Worm (Caenorhabditis elegans) whole organism, L3 larva: ENCODE data around the gene Y66D12A.30.

Source experiments
- R02D3.7 ChIP-seq: fragments of 150-350 bp; optimal IDR thresholded peaks from 2 replicates; lab custom pipeline; 2014; ENCODE audit warnings: missing biosample characterization, missing genetic modification characterization
- ZK546.5 ChIP-seq: sonication (generic microtip); optimal IDR thresholded peaks from 2 replicates; lab custom pipeline; 2017; ENCODE audit warnings: missing biosample characterization, missing genetic modification characterization
- ama-1 ChIP-seq: fragments of 150-350 bp; optimal IDR thresholded peaks from 2 replicates; lab custom pipeline; 2018
- ceh-28 ChIP-seq: fragments of 150-350 bp; optimal IDR thresholded peaks from 2 replicates; lab custom pipeline; 2014; ENCODE audit warnings: missing biosample characterization, missing genetic modification reagents, missing genetic modification characterization
- ceh-82 ChIP-seq: fragments of 150-350 bp; optimal IDR thresholded peaks from 2 replicates; lab custom pipeline; 2014; ENCODE audit warnings: missing biosample characterization, missing genetic modification characterization
- ceh-9 ChIP-seq: sonication (generic microtip); optimal IDR thresholded peaks from 2 replicates; lab custom pipeline; 2018; ENCODE audit warnings: missing biosample characterization, missing genetic modification characterization
- daf-12 ChIP-seq: fragments of 150-350 bp; optimal IDR thresholded peaks from 2 replicates; lab custom pipeline; 2014; ENCODE audit warnings: missing biosample characterization, missing genetic modification reagents, missing genetic modification characterization
- egl-27 ChIP-seq: sonication (generic microtip); optimal IDR thresholded peaks from 4 replicates; lab custom pipeline; 2017; ENCODE audit warnings: missing biosample characterization, missing genetic modification reagents, missing genetic modification characterization
- elt-1 ChIP-seq: fragments of 150-350 bp; optimal IDR thresholded peaks from 2 replicates; lab custom pipeline; 2014; ENCODE audit warnings: missing biosample characterization, missing genetic modification characterization
- elt-2 ChIP-seq: sonication (generic microtip); optimal IDR thresholded peaks from 2 replicates; lab custom pipeline; 2016; ENCODE audit warnings: missing genetic modification reagents, mild to moderate bottlenecking, missing genetic modification characterization, missing compliant biosample characterization
- elt-3 ChIP-seq, 3 experiments: fragments of 150-350 bp in 1 of 3; sonication (generic microtip) in 2 of 3; optimal IDR thresholded peaks; 2 replicates in 2 of 3; 4 replicates in 1 of 3; lab custom pipeline; 2014 to 2017; ENCODE audit warnings: missing biosample characterization in 3 of 3, missing genetic modification characterization in 3 of 3
- eor-1 ChIP-seq, 2 experiments: fragments of 150-350 bp; optimal IDR thresholded peaks; 2 replicates each; lab custom pipeline; 2014 to 2018; ENCODE audit warnings: missing biosample characterization in 2 of 2, missing genetic modification characterization in 2 of 2
- fkh-10 ChIP-seq: sonication (generic microtip); optimal IDR thresholded peaks from 2 replicates; lab custom pipeline; 2017; ENCODE audit warnings: missing biosample characterization, missing genetic modification reagents, missing genetic modification characterization
- fkh-2 ChIP-seq: fragments of 150-350 bp; optimal IDR thresholded peaks from 2 replicates; lab custom pipeline; 2014; ENCODE audit warnings: missing biosample characterization, missing genetic modification reagents, missing genetic modification characterization
- fos-1 ChIP-seq: fragments of 150-350 bp; optimal IDR thresholded peaks from 2 replicates; lab custom pipeline; 2014; ENCODE audit warnings: missing biosample characterization, missing genetic modification characterization
- hmg-11 ChIP-seq: sonication (generic microtip); optimal IDR thresholded peaks from 2 replicates; lab custom pipeline; 2016; ENCODE audit warnings: missing genetic modification characterization, missing compliant biosample characterization
- jun-1 ChIP-seq: fragments of 150-350 bp; optimal IDR thresholded peaks from 2 replicates; lab custom pipeline; 2014; ENCODE audit warnings: missing biosample characterization, missing genetic modification reagents, missing genetic modification characterization
- lin-15B ChIP-seq: fragments of 150-350 bp; optimal IDR thresholded peaks from 2 replicates; lab custom pipeline; 2014; ENCODE audit warnings: missing biosample characterization, missing genetic modification characterization
- lin-39 ChIP-seq: fragments of 150-350 bp; optimal IDR thresholded peaks from 2 replicates; lab custom pipeline; 2018; ENCODE audit warnings: missing biosample characterization, missing genetic modification reagents, missing genetic modification characterization
- lsy-12 ChIP-seq: sonication (generic microtip); optimal IDR thresholded peaks from 2 replicates; lab custom pipeline; 2016; ENCODE audit warnings: mild to moderate bottlenecking, missing genetic modification characterization, missing compliant biosample characterization
- mdl-1 ChIP-seq: fragments of 150-350 bp; optimal IDR thresholded peaks from 2 replicates; lab custom pipeline; 2014; ENCODE audit warnings: missing biosample characterization, missing genetic modification characterization
- nfya-1 ChIP-seq: sonication (generic microtip); optimal IDR thresholded peaks from 2 replicates; lab custom pipeline; 2017; ENCODE audit warnings: missing genetic modification characterization, mild to moderate bottlenecking, missing compliant biosample characterization, antibody characterized with exemption, moderate library complexity; ENCODE audit not compliant: insufficient read depth
- nhr-11 ChIP-seq: fragments of 150-350 bp; optimal IDR thresholded peaks from 2 replicates; lab custom pipeline; 2014; ENCODE audit warnings: missing biosample characterization, missing genetic modification characterization
- nhr-12 ChIP-seq: fragments of 150-350 bp; optimal IDR thresholded peaks from 2 replicates; lab custom pipeline; 2014; ENCODE audit warnings: missing biosample characterization, missing genetic modification characterization
- nhr-23 ChIP-seq: fragments of 150-350 bp; optimal IDR thresholded peaks from 2 replicates; lab custom pipeline; 2014; ENCODE audit warnings: missing biosample characterization, missing genetic modification reagents, missing genetic modification characterization
- nhr-25 ChIP-seq: sonication (generic microtip); optimal IDR thresholded peaks from 2 replicates; lab custom pipeline; 2017; ENCODE audit warnings: missing biosample characterization, missing genetic modification characterization
- nhr-28 ChIP-seq: fragments of 150-350 bp; optimal IDR thresholded peaks from 2 replicates; lab custom pipeline; 2014; ENCODE audit warnings: missing biosample characterization, missing genetic modification characterization
- nhr-67 ChIP-seq: fragments of 150-350 bp; optimal IDR thresholded peaks from 2 replicates; lab custom pipeline; 2014; ENCODE audit warnings: missing biosample characterization, missing genetic modification characterization
- nhr-76 ChIP-seq: fragments of 150-350 bp; sonication (generic microtip); optimal IDR thresholded peaks from 5 replicates; lab custom pipeline; 2014; ENCODE audit warnings: missing biosample characterization, missing genetic modification characterization
- nhr-77 ChIP-seq: fragments of 150-350 bp; optimal IDR thresholded peaks from 2 replicates; lab custom pipeline; 2014; ENCODE audit warnings: missing biosample characterization, missing genetic modification characterization
- pqm-1 ChIP-seq: fragments of 150-350 bp; optimal IDR thresholded peaks from 2 replicates; lab custom pipeline; 2017; ENCODE audit warnings: missing biosample characterization, missing genetic modification characterization, inconsistent platforms
- sea-2 ChIP-seq: fragments of 150-350 bp; sonication (generic microtip); optimal IDR thresholded peaks from 4 replicates; lab custom pipeline; 2014; ENCODE audit warnings: missing biosample characterization, missing genetic modification reagents, missing genetic modification characterization
- skn-1 ChIP-seq: fragments of 150-350 bp; optimal IDR thresholded peaks from 2 replicates; lab custom pipeline; 2014; ENCODE audit warnings: missing biosample characterization, missing genetic modification characterization
- snpc-4 ChIP-seq: fragments of 150-350 bp; optimal IDR thresholded peaks from 2 replicates; lab custom pipeline; 2014; ENCODE audit warnings: missing biosample characterization, missing genetic modification characterization
- tbx-2 ChIP-seq: sonication (generic microtip); optimal IDR thresholded peaks from 2 replicates; lab custom pipeline; 2016; ENCODE audit warnings: mild to moderate bottlenecking, missing genetic modification characterization, missing compliant biosample characterization
- unc-62 ChIP-seq: fragments of 150-350 bp; sonication (generic microtip); optimal IDR thresholded peaks from 4 replicates; lab custom pipeline; 2014; ENCODE audit warnings: missing biosample characterization, missing genetic modification reagents, missing genetic modification characterization
- zag-1 ChIP-seq: fragments of 150-350 bp; optimal IDR thresholded peaks from 2 replicates; lab custom pipeline; 2014; ENCODE audit warnings: missing biosample characterization, missing genetic modification characterization
- ztf-4 ChIP-seq: fragments of 150-350 bp; optimal IDR thresholded peaks from 2 replicates; lab custom pipeline; 2014; ENCODE audit warnings: missing biosample characterization, missing genetic modification characterization

Y66D12A.30 gene

ce11 chrIII:11609568-11609967, at the start of gene Y66D12A.30:
Y66D12A.30 (plus strand) TSS chrIII:11609868.
- TF ChIP-seq fkh-10 (GFP tag; lab: Kevin White, UChicago) (no peak), snpc-4 (tag; lab: Kevin White, UChicago) (no peak), hmg-11 (no peak), ZK546.5 (tag; lab: Kevin White, UChicago) (no peak), nhr-23 (tag; lab: Kevin White, UChicago) (no peak), nhr-25 (tag; lab: Kevin White, UChicago) (no peak), ceh-28 (tag; lab: Kevin White, UChicago) (no peak), nfya-1 (tag; lab: Kevin White, UChicago) (no peak)

- TF ChIP-seq nhr-67 (tag; lab: Kevin White, UChicago) (no peak), fkh-2 (tag; lab: Kevin White, UChicago) (no peak), sea-2 (no peak), nhr-76 (no peak), daf-12 (tag; lab: Kevin White, UChicago) (no peak), skn-1 (tag; lab: Kevin White, UChicago) (no peak), pqm-1 (tag; lab: Kevin White, UChicago) (no peak)
These were observed 49.0 kb upstream of the Y66D12A.30 start, which contains the start of gene ztf-29 for ce11 chrIII:11560504-11561202. ztf-29 (plus strand) TSS chrIII:11561152.

- TF ChIP-seq nhr-11 (no peak), nhr-77 (tag; lab: Kevin White, UChicago) (no peak), unc-62 (GFP tag; lab: Kevin White, UChicago) (no peak), jun-1 (tag; lab: Kevin White, UChicago) (no peak), elt-2 (tag; lab: Kevin White, UChicago) (no peak), lsy-12 (tag; lab: Kevin White, UChicago) (no peak), eor-1 (tag; optimal IDR thresholded peaks at IDR 0.05; lab: Kevin White, UChicago) (no peak), lin-15B (tag; lab: Kevin White, UChicago) (no peak), elt-1 (no peak), nhr-67 (tag; lab: Kevin White, UChicago) (no peak), elt-3 (tag; optimal IDR thresholded peaks at IDR 0.05; lab: Kevin White, UChicago) (no peak), nhr-28 (tag; lab: Kevin White, UChicago) (no peak), egl-27 (tag; lab: Kevin White, UChicago) (no peak), nhr-25 (tag; lab: Kevin White, UChicago) (no peak), R02D3.7 (tag; lab: Kevin White, UChicago) (no peak), ceh-9 (tag; lab: Kevin White, UChicago) (no peak), zag-1 (no peak), nfya-1 (tag; lab: Kevin White, UChicago) (no peak), ceh-82 (tag; lab: Kevin White, UChicago) (no peak), sea-2 (no peak)
These were observed 48.1 kb upstream of the Y66D12A.30 start for ce11 chrIII:11561597-11561996.

ce11 chrIII:11563417-11563949, 46.2 kb upstream of the Y66D12A.30 start, which contains the start of gene Y66D12A.11:
Y66D12A.11 (plus strand) TSS chrIII:11563467.
- no peak for TF ChIP-seq lsy-12 (tag; lab: Kevin White, UChicago)
- TF ChIP-seq nhr-67 (tag; lab: Kevin White, UChicago): no peak
- no peak for TF ChIP-seq nhr-12 (tag; lab: Kevin White, UChicago)
- TF ChIP-seq mdl-1: no peak
- TF ChIP-seq fos-1: no peak
- TF ChIP-seq ceh-28 (tag; lab: Kevin White, UChicago): no peak
- no peak for TF ChIP-seq elt-2 (tag; lab: Kevin White, UChicago)
- no peak for TF ChIP-seq hmg-11
- no peak for TF ChIP-seq nhr-28 (tag; lab: Kevin White, UChicago)
- TF ChIP-seq lin-39 (tag; lab: Kevin White, UChicago): no peak
- no peak for TF ChIP-seq ztf-4 (tag; lab: Kevin White, UChicago)
- no peak for TF ChIP-seq nhr-77 (tag; lab: Kevin White, UChicago)
- no peak for TF ChIP-seq nhr-11
- TF ChIP-seq tbx-2: no peak
- no peak for TF ChIP-seq ama-1
- TF ChIP-seq unc-62 (GFP tag; lab: Kevin White, UChicago): no peak
